1 fruit fly cellular context compared by ENCODE assay signal in genomic region chrX:7095292-7095911, dm6.
TF ChIP-seq lines count a peak whose summit lies in the region.

No protein-coding gene starts in this region.

TF ChIP-seq in whole organism, embryonic, 481 proteins besides CTCF, POLR2A, EP300 and RAD21 (continued from another document):
- TF ChIP-seq grau (tag; optimal IDR thresholded peaks at IDR 0.05; lab: Kevin White, UChicago): peak; percentile 96
- TF ChIP-seq hkb (optimal IDR thresholded peaks at IDR 0.05; lab: Kevin White, UChicago): no peak
- peak; percentile 80 for TF ChIP-seq hkb (GFP tag; IDR thresholded peaks at IDR 0.05; lab: Robert Waterston, UW)
- TF ChIP-seq ham (GFP tag; IDR thresholded peaks at IDR 0.05; lab: Robert Waterston, UW): no peak
- TF ChIP-seq sisA (GFP tag; IDR thresholded peaks at IDR 0.05; lab: Robert Waterston, UW): peak; percentile 82
- peak; percentile 81 for TF ChIP-seq CG14014 (GFP tag; IDR thresholded peaks at IDR 0.05; lab: Robert Waterston, UW)
- peak; percentile 49 for TF ChIP-seq CG2202 (tag; optimal IDR thresholded peaks at IDR 0.05; lab: Kevin White, UChicago)
- TF ChIP-seq run (tag; optimal IDR thresholded peaks at IDR 0.05; lab: Kevin White, UChicago): peak; percentile 29
- peak; percentile 86 for TF ChIP-seq NfI (GFP tag; optimal IDR thresholded peaks at IDR 0.05; lab: Kevin White, UChicago)
- TF ChIP-seq mld (GFP tag; IDR thresholded peaks at IDR 0.05; lab: Robert Waterston, UW; ENCODE audit: partially characterized antibody): no peak
- no peak for TF ChIP-seq tll (GFP tag; optimal IDR thresholded peaks at IDR 0.05; lab: Kevin White, UChicago)
- TF ChIP-seq Kr (GFP tag; optimal IDR thresholded peaks at IDR 0.05; lab: Kevin White, UChicago): no peak
- TF ChIP-seq CG13775 (GFP tag; optimal IDR thresholded peaks at IDR 0.05; lab: Kevin White, UChicago): peak; percentile 24
- TF ChIP-seq Sin3A (optimal IDR thresholded peaks at IDR 0.05; lab: Kevin White, UChicago): no peak
- no peak for TF ChIP-seq fru (optimal IDR thresholded peaks at IDR 0.05; lab: Kevin White, UChicago)
- peak; percentile 55 for TF ChIP-seq tio (GFP tag; optimal IDR thresholded peaks at IDR 0.05; lab: Kevin White, UChicago)
- 0 out of 2 replicates have a peak, but pooled peaks have one; percentile 19 for TF ChIP-seq dimm (GFP tag; IDR thresholded peaks at IDR 0.05; lab: Robert Waterston, UW)
- no peak for TF ChIP-seq CG14965 (GFP tag; optimal IDR thresholded peaks at IDR 0.05; lab: Kevin White, UChicago; ENCODE audit: borderline replicate concordance)
- no peak for TF ChIP-seq tna (GFP tag; IDR thresholded peaks at IDR 0.05; lab: Robert Waterston, UW; ENCODE audit: partially characterized antibody)
- no peak for TF ChIP-seq Hand (GFP tag; optimal IDR thresholded peaks at IDR 0.05; lab: Kevin White, UChicago)
- peak; percentile 62 for TF ChIP-seq chn (GFP tag; optimal IDR thresholded peaks at IDR 0.05; lab: Kevin White, UChicago)
- no peak for TF ChIP-seq Opbp (GFP tag; IDR thresholded peaks at IDR 0.05; lab: Robert Waterston, UW; ENCODE audit: partially characterized antibody)
- no peak for TF ChIP-seq gt (GFP tag; IDR thresholded peaks at IDR 0.05; lab: Robert Waterston, UW)
- peak; percentile 36 for TF ChIP-seq dmrt11E (tag; optimal IDR thresholded peaks at IDR 0.05; lab: Kevin White, UChicago)
- peak in 1 of 2 experiments; percentile 77 for TF ChIP-seq Eip74EF (GFP tag; optimal IDR thresholded peaks at IDR 0.05; lab: Kevin White, UChicago)
- peak; percentile 33 for TF ChIP-seq dm (GFP tag; optimal IDR thresholded peaks at IDR 0.05; lab: Kevin White, UChicago)
- TF ChIP-seq CG11093 (GFP tag; IDR thresholded peaks at IDR 0.05; lab: Robert Waterston, UW): peak; percentile 72
- peak; percentile 42 for TF ChIP-seq CG8281 (tag; optimal IDR thresholded peaks at IDR 0.05; lab: Kevin White, UChicago)
- TF ChIP-seq CG12071 (GFP tag; optimal IDR thresholded peaks at IDR 0.05; lab: Kevin White, UChicago): peak; percentile 86
- TF ChIP-seq CG17361 (GFP tag; IDR thresholded peaks at IDR 0.05; lab: Robert Waterston, UW): peak; percentile 62
- TF ChIP-seq CG13296 (GFP tag; optimal IDR thresholded peaks at IDR 0.05; lab: Kevin White, UChicago): peak; percentile 81
- 0 out of 3 replicates have a peak, but pooled peaks have one; percentile 14 for TF ChIP-seq CG3726 (GFP tag; IDR thresholded peaks at IDR 0.05; lab: Robert Waterston, UW)
- TF ChIP-seq bab2 (GFP tag; optimal IDR thresholded peaks at IDR 0.05; lab: Kevin White, UChicago): peak; percentile 70
- TF ChIP-seq gro (GFP tag; optimal IDR thresholded peaks at IDR 0.05; lab: Kevin White, UChicago): no peak
- peak; percentile 50 for TF ChIP-seq Mad (GFP tag; optimal IDR thresholded peaks at IDR 0.05; lab: Kevin White, UChicago)
- peak; percentile 76 for TF ChIP-seq CG4820 (GFP tag; optimal IDR thresholded peaks at IDR 0.05; lab: Kevin White, UChicago)
- peak; percentile 2 for TF ChIP-seq sima (GFP tag; optimal IDR thresholded peaks at IDR 0.05; lab: Kevin White, UChicago)
- TF ChIP-seq Lpt (GFP tag; optimal IDR thresholded peaks at IDR 0.05; lab: Kevin White, UChicago): no peak
- TF ChIP-seq CG12942 (GFP tag; optimal IDR thresholded peaks at IDR 0.05; lab: Kevin White, UChicago): peak; percentile 68
- TF ChIP-seq twi (tag; optimal IDR thresholded peaks at IDR 0.05; lab: Kevin White, UChicago): peak; percentile 16
- TF ChIP-seq Hr78 (GFP tag; optimal IDR thresholded peaks at IDR 0.05; lab: Kevin White, UChicago): peak in 1 of 2 experiments; percentile 11
- TF ChIP-seq rib (GFP tag; IDR thresholded peaks at IDR 0.05; lab: Robert Waterston, UW): no peak
- TF ChIP-seq CG6765 (GFP tag; optimal IDR thresholded peaks at IDR 0.05; lab: Kevin White, UChicago): peak; percentile 35
- TF ChIP-seq Nf-YC (tag; optimal IDR thresholded peaks at IDR 0.05; lab: Kevin White, UChicago): peak; percentile 67
- TF ChIP-seq CG13123 (GFP tag; optimal IDR thresholded peaks at IDR 0.05; lab: Kevin White, UChicago): peak; percentile 9
- TF ChIP-seq CG14860 (GFP tag; IDR thresholded peaks at IDR 0.05; lab: Robert Waterston, UW; ENCODE audit: partially characterized antibody): no peak
- peak; percentile 73 for TF ChIP-seq D19A (tag; optimal IDR thresholded peaks at IDR 0.05; lab: Kevin White, UChicago)
- peak; percentile 41; the same call in 1 of the 2 replicates for TF ChIP-seq CG43689 (GFP tag; IDR thresholded peaks at IDR 0.05; lab: Robert Waterston, UW)
- peak; percentile 73 for TF ChIP-seq CG30403 (GFP tag; optimal IDR thresholded peaks at IDR 0.05; lab: Kevin White, UChicago)
- no peak for TF ChIP-seq usp (GFP tag; optimal IDR thresholded peaks at IDR 0.05; lab: Kevin White, UChicago)
- peak; percentile 70 for TF ChIP-seq CG10366 (GFP tag; IDR thresholded peaks at IDR 0.05; lab: Robert Waterston, UW)
- TF ChIP-seq CG10543 (GFP tag; optimal IDR thresholded peaks at IDR 0.05; lab: Kevin White, UChicago): peak; percentile 78
- peak; percentile 51 for TF ChIP-seq trem (tag; optimal IDR thresholded peaks at IDR 0.05; lab: Kevin White, UChicago)
- TF ChIP-seq CG17912 (GFP tag; optimal IDR thresholded peaks at IDR 0.05; lab: Kevin White, UChicago): peak; percentile 84
- TF ChIP-seq CG4730 (GFP tag; IDR thresholded peaks at IDR 0.05; lab: Robert Waterston, UW): peak; percentile 56
- peak in 1 of 2 experiments; percentile 92 for TF ChIP-seq eve (GFP tag; optimal IDR thresholded peaks at IDR 0.05; lab: Kevin White, UChicago)
- TF ChIP-seq corto (GFP tag; optimal IDR thresholded peaks at IDR 0.05; lab: Kevin White, UChicago): peak; percentile 43
- TF ChIP-seq CG11456 (GFP tag; IDR thresholded peaks at IDR 0.05; lab: Robert Waterston, UW): peak; percentile 73; the same call in 2 of the 3 replicates
- peak; percentile 44 for TF ChIP-seq BtbVII (GFP tag; optimal IDR thresholded peaks at IDR 0.05; lab: Kevin White, UChicago)
- TF ChIP-seq exex (tag; optimal IDR thresholded peaks at IDR 0.05; lab: Kevin White, UChicago): peak; percentile 3
- TF ChIP-seq CG13287 (GFP tag; IDR thresholded peaks at IDR 0.05; lab: Robert Waterston, UW; ENCODE audit: partially characterized antibody): no peak
- TF ChIP-seq Dp (GFP tag; optimal IDR thresholded peaks at IDR 0.05; lab: Kevin White, UChicago): no peak
- peak; percentile 55 for TF ChIP-seq CG17802 (tag; optimal IDR thresholded peaks at IDR 0.05; lab: Kevin White, UChicago)
- peak; percentile 63 for TF ChIP-seq CG12299 (tag; optimal IDR thresholded peaks at IDR 0.05; lab: Kevin White, UChicago)
- TF ChIP-seq hth (optimal IDR thresholded peaks at IDR 0.05; lab: Kevin White, UChicago): no peak
- TF ChIP-seq Bgb (GFP tag; IDR thresholded peaks at IDR 0.05; lab: Robert Waterston, UW; ENCODE audit: partially characterized antibody): no peak
- no peak for TF ChIP-seq dan (GFP tag; IDR thresholded peaks at IDR 0.05; lab: Robert Waterston, UW)
- TF ChIP-seq Poxn (GFP tag; IDR thresholded peaks at IDR 0.05; lab: Robert Waterston, UW): no peak
- TF ChIP-seq croc (GFP tag; conservative IDR thresholded peaks at IDR 0.05; lab: Robert Waterston, UW): peak; percentile 46; the same call in 2 of the 3 replicates
- peak; percentile 77 for TF ChIP-seq CG32767 (GFP tag; IDR thresholded peaks at IDR 0.05; lab: Robert Waterston, UW)
- no peak for TF ChIP-seq CG7987 (GFP tag; optimal IDR thresholded peaks at IDR 0.05; lab: Kevin White, UChicago)
- no peak for TF ChIP-seq CG18011 (GFP tag; optimal IDR thresholded peaks at IDR 0.05; lab: Kevin White, UChicago)
- peak; percentile 50 for TF ChIP-seq CG4328 (GFP tag; optimal IDR thresholded peaks at IDR 0.05; lab: Kevin White, UChicago)
- peak; percentile 67 for TF ChIP-seq CG14667 (GFP tag; IDR thresholded peaks at IDR 0.05; lab: Robert Waterston, UW)
- TF ChIP-seq CG8388 (GFP tag; optimal IDR thresholded peaks at IDR 0.05; lab: Kevin White, UChicago): peak; percentile 79
- peak; percentile 57; the same call in 1 of the 2 replicates for TF ChIP-seq Atf6 (GFP tag; IDR thresholded peaks at IDR 0.05; lab: Robert Waterston, UW)
- TF ChIP-seq GATAe (GFP tag; conservative IDR thresholded peaks at IDR 0.05; lab: Robert Waterston, UW): no peak
- TF ChIP-seq fu2 (GFP tag; optimal IDR thresholded peaks at IDR 0.05; lab: Kevin White, UChicago): peak; percentile 33
- no peak; the same call in 1 of the 2 replicates for TF ChIP-seq aop (GFP tag; IDR thresholded peaks at IDR 0.05; lab: Robert Waterston, UW)
- TF ChIP-seq tap (tag; optimal IDR thresholded peaks at IDR 0.05; lab: Kevin White, UChicago): peak; percentile 89
- TF ChIP-seq HLH54F (GFP tag; optimal IDR thresholded peaks at IDR 0.05; lab: Kevin White, UChicago): peak; percentile 63
- TF ChIP-seq salm (tag; optimal IDR thresholded peaks at IDR 0.05; lab: Kevin White, UChicago): peak; percentile 69
- TF ChIP-seq CG30431 (GFP tag; optimal IDR thresholded peaks at IDR 0.05; lab: Kevin White, UChicago): peak; percentile 69
- TF ChIP-seq CG10267 (tag; optimal IDR thresholded peaks at IDR 0.05; lab: Kevin White, UChicago): peak; percentile 58
- TF ChIP-seq Ets65A (GFP tag; lab: Kevin White, UChicago): peak; percentile 87
- TF ChIP-seq HLH3B (GFP tag; IDR thresholded peaks at IDR 0.05; lab: Robert Waterston, UW): peak; percentile 86
- no peak for TF ChIP-seq CG12236 (GFP tag; optimal IDR thresholded peaks at IDR 0.05; lab: Kevin White, UChicago)
- TF ChIP-seq MESR4 (GFP tag; optimal IDR thresholded peaks at IDR 0.05; lab: Kevin White, UChicago): no peak
- peak; percentile 71 for TF ChIP-seq CG10979 (tag; optimal IDR thresholded peaks at IDR 0.05; lab: Kevin White, UChicago)
- peak; percentile 77 for TF ChIP-seq ttk (GFP tag; IDR thresholded peaks at IDR 0.05; lab: Robert Waterston, UW)
- TF ChIP-seq CG5245 (GFP tag; optimal IDR thresholded peaks at IDR 0.05; lab: Kevin White, UChicago): peak; percentile 77
- TF ChIP-seq CG5953 (GFP tag; IDR thresholded peaks at IDR 0.05; lab: Robert Waterston, UW): peak; percentile 72
- peak; percentile 20 for TF ChIP-seq CG3163 (GFP tag; optimal IDR thresholded peaks at IDR 0.05; lab: Kevin White, UChicago)
- TF ChIP-seq CG31441 (GFP tag; IDR thresholded peaks at IDR 0.05; lab: Robert Waterston, UW): peak; percentile 64; the same call in 1 of the 2 replicates
- TF ChIP-seq CG7357 (GFP tag; IDR thresholded peaks at IDR 0.05; lab: Robert Waterston, UW): peak; percentile 60; the same call in 2 of the 3 replicates
- peak; percentile 70; the same call in 1 of the 2 replicates for TF ChIP-seq sob (GFP tag; IDR thresholded peaks at IDR 0.05; lab: Robert Waterston, UW)
- TF ChIP-seq E2f2 (GFP tag; IDR thresholded peaks at IDR 0.05; lab: Robert Waterston, UW): peak; percentile 37; the same call in 1 of the 2 replicates
- TF ChIP-seq zen (tag; optimal IDR thresholded peaks at IDR 0.05; lab: Kevin White, UChicago): peak; percentile 10
- peak; percentile 76 for TF ChIP-seq pnt (GFP tag; optimal IDR thresholded peaks at IDR 0.05; lab: Kevin White, UChicago)
- peak; percentile 83 for TF ChIP-seq Ada2b (GFP tag; IDR thresholded peaks at IDR 0.05; lab: Robert Waterston, UW)
- no peak for TF ChIP-seq Adf1 (GFP tag; IDR thresholded peaks at IDR 0.05; lab: Robert Waterston, UW)
- TF ChIP-seq knrl (GFP tag; IDR thresholded peaks at IDR 0.05; lab: Robert Waterston, UW; ENCODE audit: partially characterized antibody): no peak
- peak; percentile 56 for TF ChIP-seq CG1602 (GFP tag; optimal IDR thresholded peaks at IDR 0.05; lab: Kevin White, UChicago)
- peak; percentile 47 for TF ChIP-seq CG10462 (GFP tag; optimal IDR thresholded peaks at IDR 0.05; lab: Kevin White, UChicago)
- peak; percentile 59 for TF ChIP-seq ewg (GFP tag; optimal IDR thresholded peaks at IDR 0.05; lab: Kevin White, UChicago)
- no peak for TF ChIP-seq Doc3 (GFP tag; IDR thresholded peaks at IDR 0.05; lab: Robert Waterston, UW; ENCODE audit: partially characterized antibody)
- TF ChIP-seq abd-A (tag; optimal IDR thresholded peaks at IDR 0.05; lab: Kevin White, UChicago): no peak
- TF ChIP-seq hbn (GFP tag; IDR thresholded peaks at IDR 0.05; lab: Robert Waterston, UW; ENCODE audit: partially characterized antibody): no peak
- peak; percentile 28 for TF ChIP-seq CG6654 (GFP tag; optimal IDR thresholded peaks at IDR 0.05; lab: Kevin White, UChicago)
- TF ChIP-seq CG6175 (GFP tag; IDR thresholded peaks at IDR 0.05; lab: Robert Waterston, UW): peak; percentile 53; the same call in 1 of the 3 replicates
- TF ChIP-seq CG12219 (GFP tag; optimal IDR thresholded peaks at IDR 0.05; lab: Kevin White, UChicago): peak; percentile 88
- peak; percentile 39 for TF ChIP-seq ab (GFP tag; optimal IDR thresholded peaks at IDR 0.05; lab: Kevin White, UChicago)
- TF ChIP-seq esg (GFP tag; conservative IDR thresholded peaks at IDR 0.05; lab: Robert Waterston, UW): peak; percentile 76
- peak; percentile 56 for TF ChIP-seq NC2α (GFP tag; optimal IDR thresholded peaks at IDR 0.05; lab: Kevin White, UChicago)
- peak; percentile 76 for TF ChIP-seq CG1647 (GFP tag; optimal IDR thresholded peaks at IDR 0.05; lab: Kevin White, UChicago)
TF ChIP-seq in whole organism, embryonic: peak in this region for 360.
